Fruit fly (Drosophila melanogaster): ENCODE data around the gene mRpL2.

mRpL2 gene

dm6 chr3L:11097982-11098663 is 22.5 kb upstream of the mRpL2 start, which contains the start of the genes Irbp18 and APP-BP1 (continued):
- TF ChIP-seq Sox102F (GFP tag; optimal IDR thresholded peaks at IDR 0.05) (peak; percentile 97), Eip78C (GFP tag) (peak; percentile 99), CG16779 (tag; optimal IDR thresholded peaks at IDR 0.05) (peak; percentile 88), CG10669 (GFP tag; optimal IDR thresholded peaks at IDR 0.05) (peak; percentile 94), CG6792 (GFP tag; optimal IDR thresholded peaks at IDR 0.05) (peak; percentile 93), Blimp-1 (GFP tag; optimal IDR thresholded peaks at IDR 0.05) (peak; percentile 87), CG6808 (GFP tag; optimal IDR thresholded peaks at IDR 0.05) (peak; percentile 87), CG8632 (GFP tag; optimal IDR thresholded peaks at IDR 0.05) (peak; percentile 92), Hr4 (GFP tag; optimal IDR thresholded peaks at IDR 0.05) (peak; percentile 97), Met (GFP tag; optimal IDR thresholded peaks at IDR 0.05) (peak; percentile 96), Lpt (GFP tag; optimal IDR thresholded peaks at IDR 0.05) (peak; percentile 92), CG11902 (GFP tag; optimal IDR thresholded peaks at IDR 0.05) (peak; percentile 92), cyc (GFP tag; optimal IDR thresholded peaks at IDR 0.05) (peak; percentile 96), achi (GFP tag; optimal IDR thresholded peaks at IDR 0.05) (peak; percentile 95), CG6854 (GFP tag; optimal IDR thresholded peaks at IDR 0.05) (peak; percentile 83), CG11294 (GFP tag; IDR thresholded peaks at IDR 0.05) (peak; percentile 77), dsx (GFP tag; optimal IDR thresholded peaks at IDR 0.05; ENCODE audit: poor library complexity, severe bottlenecking) (peak; percentile 87), Gug (GFP tag; IDR thresholded peaks at IDR 0.05) (peak; percentile 85), Hr39 (GFP tag; optimal IDR thresholded peaks at IDR 0.05) (peak; percentile 96), CG10631 (GFP tag; optimal IDR thresholded peaks at IDR 0.05) (peak; percentile 95), CG9139 (GFP tag; optimal IDR thresholded peaks at IDR 0.05) (peak; percentile 79), vri (GFP tag; optimal IDR thresholded peaks at IDR 0.05) (peak; percentile 95), ss (GFP tag; optimal IDR thresholded peaks at IDR 0.05) (peak in 1 of 2 experiments; percentile 90), dac (GFP tag; optimal IDR thresholded peaks at IDR 0.05) (peak; percentile 90), CG11762 (GFP tag; optimal IDR thresholded peaks at IDR 0.05; ENCODE audit: insufficient read depth) (peak; percentile 96), CG1621 (tag; optimal IDR thresholded peaks at IDR 0.05) (peak; percentile 88), Sox15 (GFP tag; optimal IDR thresholded peaks at IDR 0.05) (peak; percentile 94), esn (GFP tag; optimal IDR thresholded peaks at IDR 0.05) (peak; percentile 98), fkh (GFP tag; optimal IDR thresholded peaks at IDR 0.05) (peak; percentile 84), CG32006 (GFP tag; optimal IDR thresholded peaks at IDR 0.05) (peak; percentile 97), spab (GFP tag; optimal IDR thresholded peaks at IDR 0.05) (peak; percentile 82), CG34406 (GFP tag; optimal IDR thresholded peaks at IDR 0.05) (peak; percentile 95), salr (GFP tag; optimal IDR thresholded peaks at IDR 0.05) (peak; percentile 87 to 96)

- TF ChIP-seq CG6808 (GFP tag; optimal IDR thresholded peaks at IDR 0.05) (no peak), CG34406 (GFP tag; optimal IDR thresholded peaks at IDR 0.05) (no peak)
These were observed 19.0 kb upstream of the mRpL2 start, which contains the start of gene Elo68beta for dm6 chr3L:11101598-11101997. Elo68beta (minus strand) TSS chr3L:11101698.

dm6 chr3L:11102930-11103329 is 17.7 kb upstream of the mRpL2 start, which contains the start of gene Elo68alpha:
Elo68alpha (minus strand) TSS chr3L:11103030.
- TF ChIP-seq CG7368 (GFP tag; optimal IDR thresholded peaks at IDR 0.05) (no peak), CG6163 (GFP tag; IDR thresholded peaks at IDR 0.05) (no peak), Eip93F (GFP tag; optimal IDR thresholded peaks at IDR 0.05) (no peak), Eip78C (GFP tag) (no peak), CG8632 (GFP tag; optimal IDR thresholded peaks at IDR 0.05) (no peak), acj6 (GFP tag; optimal IDR thresholded peaks at IDR 0.05) (no peak), Hr38 (GFP tag; optimal IDR thresholded peaks at IDR 0.05) (no peak), eg (GFP tag; IDR thresholded peaks at IDR 0.05) (no peak), CG9139 (GFP tag; optimal IDR thresholded peaks at IDR 0.05) (no peak), Lpt (GFP tag; optimal IDR thresholded peaks at IDR 0.05) (no peak), salr (GFP tag; optimal IDR thresholded peaks at IDR 0.05) (no peak), CG8319 (GFP tag; optimal IDR thresholded peaks at IDR 0.05) (no peak), CG15336 (GFP tag; IDR thresholded peaks at IDR 0.05) (no peak), CG3919 (GFP tag; optimal IDR thresholded peaks at IDR 0.05) (no peak)

All from whole organism, prepupa.